Worm (Caenorhabditis elegans) whole organism, young adult: Measurements from ENCODE around the gene T24E12.12.

Experiments
- B0019.2 ChIP-seq: fragments of 200-800 bp; sonication (Bioruptor generic); conservative IDR thresholded peaks from 2 replicates; pipeline ENCODE4 v1.3.6; 2022; ENCODE audit warnings: missing genetic modification reagents, missing genetic modification characterization, missing compliant biosample characterization
- B0336.3 ChIP-seq: fragments of 200-800 bp; sonication (Bioruptor generic); IDR thresholded peaks from 2 replicates; pipeline ENCODE4 v1.3.6; 2022; ENCODE audit warnings: missing genetic modification characterization, missing compliant biosample characterization
- F22D6.2 ChIP-seq: sonication (generic microtip); optimal IDR thresholded peaks from 2 replicates; lab custom pipeline; 2016; ENCODE audit warnings: mild to moderate bottlenecking, missing genetic modification characterization, missing compliant biosample characterization
- F39B2.1 ChIP-seq: fragments of 200-800 bp; sonication (Bioruptor generic); IDR thresholded peaks from 2 replicates; pipeline ENCODE4 v1.3.6; 2022; ENCODE audit warnings: missing genetic modification reagents, missing genetic modification characterization, missing compliant biosample characterization
- F57A8.1 ChIP-seq: fragments of 200-800 bp; sonication (Bioruptor generic); optimal IDR thresholded peaks from 2 replicates; lab custom pipeline; 2018; ENCODE audit warnings: mild to moderate bottlenecking, missing genetic modification characterization, moderate library complexity, missing compliant biosample characterization
- K11D2.4 ChIP-seq: fragments of 200-800 bp; sonication (Bioruptor generic); IDR thresholded peaks from 2 replicates; pipeline ENCODE4 v1.3.6; 2022; ENCODE audit warnings: missing genetic modification reagents, missing genetic modification characterization, missing compliant biosample characterization
- Y53G8AR.9 ChIP-seq: fragments of 200-800 bp; sonication (Bioruptor generic); conservative IDR thresholded peaks from 2 replicates; pipeline ENCODE4 v1.3.6; 2022; ENCODE audit warnings: missing genetic modification reagents, missing genetic modification characterization, missing compliant biosample characterization
- Y95B8A.8 ChIP-seq: fragments of 200-800 bp; sonication (Bioruptor generic); IDR thresholded peaks from 2 replicates; pipeline ENCODE4 v1.3.6; 2022; ENCODE audit warnings: missing genetic modification reagents, missing genetic modification characterization, missing compliant biosample characterization
- aptf-3 ChIP-seq: fragments of 200-800 bp; sonication (Bioruptor generic); IDR thresholded peaks from 2 replicates; pipeline ENCODE4 v1.3.6; 2022; ENCODE audit warnings: missing genetic modification characterization, missing compliant biosample characterization
- attf-3 ChIP-seq: fragments of 200-800 bp; sonication (Bioruptor generic); conservative IDR thresholded peaks from 2 replicates; pipeline ENCODE4 v1.3.6; 2022; ENCODE audit warnings: missing genetic modification reagents, missing genetic modification characterization, missing compliant biosample characterization
- bed-2 ChIP-seq: fragments of 200-800 bp; sonication (Bioruptor generic); IDR thresholded peaks from 2 replicates; pipeline ENCODE4 v1.3.6; 2022; ENCODE audit warnings: missing genetic modification reagents, missing genetic modification characterization, missing compliant biosample characterization
- cebp-2 ChIP-seq: fragments of 200-800 bp; sonication (Bioruptor generic); IDR thresholded peaks from 2 replicates; pipeline ENCODE4 v1.3.6; 2022; ENCODE audit warnings: missing genetic modification characterization, missing compliant biosample characterization
- ceh-79 ChIP-seq: sonication (generic microtip); optimal IDR thresholded peaks from 2 replicates; lab custom pipeline; 2017; ENCODE audit warnings: mild to moderate bottlenecking, missing genetic modification characterization, missing compliant biosample characterization
- efl-1 ChIP-seq: fragments of 150-350 bp; optimal IDR thresholded peaks from 2 replicates; lab custom pipeline; 2014; ENCODE audit warnings: missing biosample characterization, missing genetic modification reagents, missing genetic modification characterization
- egl-44 ChIP-seq: fragments of 200-800 bp; sonication (Bioruptor generic); IDR thresholded peaks from 2 replicates; pipeline ENCODE4 v1.3.6; 2022; ENCODE audit warnings: missing genetic modification reagents, missing genetic modification characterization, missing compliant biosample characterization
- ekl-4 ChIP-seq: fragments of 200-800 bp; sonication (Bioruptor generic); IDR thresholded peaks from 2 replicates; pipeline ENCODE4 v1.3.6; 2022; ENCODE audit warnings: missing genetic modification reagents, missing genetic modification characterization, missing compliant biosample characterization
- hlh-12 ChIP-seq: sonication (generic microtip); optimal IDR thresholded peaks from 2 replicates; lab custom pipeline; 2016; ENCODE audit warnings: missing genetic modification characterization, missing compliant biosample characterization
- hmg-20 ChIP-seq: fragments of 200-800 bp; sonication (Bioruptor generic); IDR thresholded peaks from 2 replicates; pipeline ENCODE4 v1.3.6; 2022; ENCODE audit warnings: missing genetic modification reagents, missing genetic modification characterization, missing compliant biosample characterization
- let-526 ChIP-seq: fragments of 200-800 bp; sonication (Bioruptor generic); IDR thresholded peaks from 2 replicates; pipeline ENCODE4 v1.3.6; 2022; ENCODE audit warnings: missing genetic modification reagents, missing genetic modification characterization, missing compliant biosample characterization
- lin-26 ChIP-seq: fragments of 200-800 bp; sonication (Bioruptor generic); IDR thresholded peaks from 2 replicates; pipeline ENCODE4 v1.3.6; 2022; ENCODE audit warnings: missing genetic modification reagents, missing genetic modification characterization, missing compliant biosample characterization
- lin-35 ChIP-seq, 3 experiments: fragments of 150-350 bp in 2 of 3; sonication (generic microtip) in 1 of 3; optimal IDR thresholded peaks; 2 replicates each; lab custom pipeline; 2014 to 2018; ENCODE audit warnings: missing biosample characterization in 3 of 3, missing genetic modification characterization in 3 of 3, missing genetic modification reagents in 3 of 3
- lin-54 ChIP-seq: fragments of 200-800 bp; sonication (Bioruptor generic); optimal IDR thresholded peaks from 2 replicates; lab custom pipeline; 2018; ENCODE audit warnings: mild to moderate bottlenecking, missing genetic modification characterization, missing compliant biosample characterization
- madf-8 ChIP-seq: fragments of 200-800 bp; sonication (Bioruptor generic); conservative IDR thresholded peaks from 2 replicates; pipeline ENCODE4 v1.3.6; 2022; ENCODE audit warnings: missing genetic modification reagents, missing genetic modification characterization, missing compliant biosample characterization
- nfya-1 ChIP-seq: sonication (generic microtip); optimal IDR thresholded peaks from 2 replicates; lab custom pipeline; 2017; ENCODE audit warnings: antibody characterized with exemption, missing compliant biosample characterization, missing genetic modification characterization, borderline replicate concordance; ENCODE audit not compliant: insufficient read depth
- nhr-120 ChIP-seq: fragments of 200-800 bp; sonication (Bioruptor generic); IDR thresholded peaks from 2 replicates; pipeline ENCODE4 v1.3.6; 2022; ENCODE audit warnings: missing genetic modification characterization, missing compliant biosample characterization
- nhr-80 ChIP-seq: sonication (generic microtip); optimal IDR thresholded peaks from 2 replicates; lab custom pipeline; 2016; ENCODE audit warnings: missing genetic modification characterization, missing compliant biosample characterization
- nhr-90 ChIP-seq: sonication (generic microtip); optimal IDR thresholded peaks from 2 replicates; lab custom pipeline; 2016; ENCODE audit warnings: missing genotype, mild to moderate bottlenecking, missing genetic modification characterization, missing compliant biosample characterization
- pbrm-1 ChIP-seq: fragments of 200-800 bp; sonication (Bioruptor generic); IDR thresholded peaks from 2 replicates; pipeline ENCODE4 v1.3.6; 2022; ENCODE audit warnings: missing genetic modification reagents, missing genetic modification characterization, missing compliant biosample characterization
- rcor-1 ChIP-seq: fragments of 200-800 bp; sonication (Bioruptor generic); IDR thresholded peaks from 2 replicates; pipeline ENCODE4 v1.3.6; 2022; ENCODE audit warnings: missing genetic modification reagents, missing genetic modification characterization, missing compliant biosample characterization
- repo-1 ChIP-seq: sonication (generic microtip); optimal IDR thresholded peaks from 2 replicates; lab custom pipeline; 2017; ENCODE audit warnings: mild to moderate bottlenecking, missing genetic modification characterization, missing compliant biosample characterization
- rpc-1 ChIP-seq, 2 experiments: fragments of 150-350 bp in 1 of 2; sonication (generic microtip) in 1 of 2; optimal IDR thresholded peaks; 2 replicates each; lab custom pipeline; 2014 to 2018; ENCODE audit warnings: missing biosample characterization in 1 of 2, missing genetic modification characterization in 1 of 2, missing genetic modification reagents in 1 of 2, missing genotype in 1 of 2
- snpc-3.4 ChIP-seq: sonication (generic microtip); optimal IDR thresholded peaks from 2 replicates; lab custom pipeline; 2017; ENCODE audit warnings: missing genetic modification characterization, mild to moderate bottlenecking, missing compliant biosample characterization, antibody characterized with exemption, moderate library complexity, missing genotype, missing genetic modification reagents
- sptf-2 ChIP-seq: fragments of 200-800 bp; sonication (Bioruptor generic); optimal IDR thresholded peaks from 2 replicates; lab custom pipeline; 2018; ENCODE audit warnings: mild to moderate bottlenecking, missing genetic modification characterization, missing compliant biosample characterization
- tbp1 ChIP-seq: fragments of 200-800 bp; sonication (Bioruptor generic); optimal IDR thresholded peaks from 2 replicates; lab custom pipeline; 2018; ENCODE audit warnings: mild to moderate bottlenecking, missing genetic modification characterization, missing compliant biosample characterization
- tlf-1 ChIP-seq: fragments of 200-800 bp; sonication (Bioruptor generic); optimal IDR thresholded peaks from 2 replicates; lab custom pipeline; 2018; ENCODE audit warnings: mild to moderate bottlenecking, missing genetic modification characterization, missing compliant biosample characterization
- zim-3 ChIP-seq: sonication (generic microtip); optimal IDR thresholded peaks from 2 replicates; lab custom pipeline; 2017; ENCODE audit warnings: mild to moderate bottlenecking, missing genetic modification characterization, moderate library complexity, missing compliant biosample characterization
- ztf-22 ChIP-seq: fragments of 200-800 bp; sonication (Bioruptor generic); optimal IDR thresholded peaks from 2 replicates; lab custom pipeline; 2018; ENCODE audit warnings: mild to moderate bottlenecking, missing genetic modification characterization, moderate library complexity, missing compliant biosample characterization

T24E12.12 gene

ce11 chrII:3759010-3759409 lies at the start of gene T24E12.12:
T24E12.12 (plus strand) TSS chrII:3759290.
- no peak for TF ChIP-seq nhr-120
- TF ChIP-seq ceh-79 (tag; lab: Kevin White, UChicago), result no peak
- TF ChIP-seq lin-26 (GFP tag; lab: Robert Waterston, UW), result no peak
- TF ChIP-seq Y95B8A.8 (GFP tag; lab: Robert Waterston, UW), result no peak
- no peak for TF ChIP-seq efl-1
- no peak for TF ChIP-seq K11D2.4 (GFP tag; lab: Robert Waterston, UW)
- TF ChIP-seq F57A8.1 (GFP tag; lab: Kevin White, UChicago), result no peak
- TF ChIP-seq pbrm-1 (GFP tag; lab: Robert Waterston, UW), result no peak
- TF ChIP-seq let-526 (GFP tag; lab: Robert Waterston, UW), result no peak
- no peak for TF ChIP-seq lin-35 (GFP tag; optimal IDR thresholded peaks at IDR 0.05; lab: Kevin White, UChicago)
- no peak for TF ChIP-seq cebp-2 (GFP tag; lab: Robert Waterston, UW)
- no peak for TF ChIP-seq rcor-1
- no peak for TF ChIP-seq tlf-1
- TF ChIP-seq egl-44 (GFP tag; lab: Robert Waterston, UW), result no peak
- TF ChIP-seq madf-8, result no peak
- no peak for TF ChIP-seq attf-3 (GFP tag; lab: Robert Waterston, UW)
- no peak for TF ChIP-seq aptf-3
- TF ChIP-seq, all 124 proteins: peak for 0

- TF ChIP-seq tbp1 (GFP tag; lab: Kevin White, UChicago) (no peak), Y95B8A.8 (GFP tag; lab: Robert Waterston, UW) (no peak), Y53G8AR.9 (GFP tag; lab: Robert Waterston, UW) (no peak), bed-2 (GFP tag; lab: Robert Waterston, UW) (no peak), snpc-3.4 (tag; lab: Kevin White, UChicago) (no peak), ztf-22 (GFP tag; lab: Kevin White, UChicago) (no peak), hmg-20 (GFP tag; lab: Robert Waterston, UW) (no peak), F57A8.1 (GFP tag; lab: Kevin White, UChicago) (no peak), ekl-4 (no peak), nhr-80 (no peak), B0336.3 (GFP tag; lab: Robert Waterston, UW) (no peak), let-526 (GFP tag; lab: Robert Waterston, UW) (no peak), attf-3 (GFP tag; lab: Robert Waterston, UW) (no peak)
- TF ChIP-seq, all 124 proteins: peak for 0
Measured at ce11 chrII:3711047-3711446, 48.0 kb upstream of the T24E12.12 start, which contains the start of gene fbxc-53. fbxc-53 (plus strand) TSS chrII:3711291.

- TF ChIP-seq ztf-22 (GFP tag; lab: Kevin White, UChicago) (no peak), nhr-90 (no peak), zim-3 (no peak), rpc-1 (optimal IDR thresholded peaks at IDR 0.05; lab: Kevin White, UChicago) (no peak), rpc-1 (tag; optimal IDR thresholded peaks at IDR 0.05; lab: Kevin White, UChicago) (no peak), F22D6.2 (no peak), B0019.2 (GFP tag; lab: Robert Waterston, UW) (no peak), F39B2.1 (GFP tag; lab: Robert Waterston, UW) (no peak), sptf-2 (GFP tag; lab: Kevin White, UChicago) (no peak), hlh-12 (tag; lab: Kevin White, UChicago) (no peak), hmg-20 (GFP tag; lab: Robert Waterston, UW) (no peak), lin-54 (GFP tag; lab: Kevin White, UChicago) (no peak), nfya-1 (tag; lab: Kevin White, UChicago) (no peak), repo-1 (tag; lab: Kevin White, UChicago) (no peak)
- TF ChIP-seq, all 124 proteins: peak for 0
Measured at ce11 chrII:3714595-3714994, 44.5 kb upstream of the T24E12.12 start, which contains the start of gene srh-100. srh-100 (minus strand) TSS chrII:3714695.
